4 worm cellular contexts compared by ENCODE assay signal in the genomic region with DNA sequence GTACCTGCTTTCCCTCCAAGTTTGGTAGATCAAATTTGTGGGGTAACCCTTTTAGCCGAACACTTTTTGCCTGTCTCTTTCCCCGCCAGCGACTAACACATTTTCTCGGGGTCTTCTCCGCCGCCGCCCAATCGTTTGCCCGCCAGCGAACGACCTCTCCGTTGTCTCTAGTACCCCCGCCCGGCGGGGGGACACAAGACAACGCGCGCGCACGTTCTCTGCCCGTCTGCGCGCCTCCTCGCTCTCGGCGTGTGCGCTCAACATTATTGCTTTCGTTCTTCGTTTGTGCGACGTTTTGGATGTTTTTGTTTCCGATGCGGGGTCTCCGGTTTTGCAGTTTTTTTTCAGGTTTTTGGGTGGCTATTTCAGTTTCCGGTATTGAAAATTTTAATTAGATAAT.
A peak's percentile ranks its signal among the peaks of the same experiment; 100 is the strongest.
TF ChIP-seq lines count a peak whose summit lies in the region.

No protein-coding gene starts in this region.

TF ChIP-seq in whole organism, L2 larva, 48 proteins besides CTCF, POLR2A, EP300 and RAD21:
- TF ChIP-seq crh-2 (tag; optimal IDR thresholded peaks at IDR 0.05; lab: Kevin White, UChicago) (peak; percentile 17), C34F6.9 (tag; optimal IDR thresholded peaks at IDR 0.05; lab: Kevin White, UChicago) (peak; percentile 35), zag-1 (tag; optimal IDR thresholded peaks at IDR 0.05; lab: Kevin White, UChicago) (no peak), unc-55 (GFP tag; optimal IDR thresholded peaks at IDR 0.05; lab: Kevin White, UChicago) (peak; percentile 25), nhr-129 (tag; optimal IDR thresholded peaks at IDR 0.05; lab: Kevin White, UChicago) (peak; percentile 26)

TF ChIP-seq in whole organism, L4 larva, 104 proteins besides CTCF, POLR2A, EP300 and RAD21 (continues in another document):
- TF ChIP-seq tra-1 (GFP tag; IDR thresholded peaks at IDR 0.05; lab: Robert Waterston, UW) (no peak), mes-2 (tag; optimal IDR thresholded peaks at IDR 0.05; lab: Kevin White, UChicago; ENCODE audit: poor library complexity, severe bottlenecking) (peak; percentile 16), F49E8.2 (tag; optimal IDR thresholded peaks at IDR 0.05; lab: Kevin White, UChicago; ENCODE audit: borderline replicate concordance) (no peak), T20F7.1 (GFP tag; optimal IDR thresholded peaks at IDR 0.05; lab: Kevin White, UChicago) (no peak), F44E2.7 (GFP tag; IDR thresholded peaks at IDR 0.05; lab: Robert Waterston, UW) (no peak), egl-43 (GFP tag; IDR thresholded peaks at IDR 0.05; lab: Robert Waterston, UW) (peak; percentile 50; the same call in 1 of the 2 replicates), unc-62 (GFP tag; optimal IDR thresholded peaks at IDR 0.05 in 1 of 2; lab: Kevin White, UChicago) (no peak), unc-62 (tag; optimal IDR thresholded peaks at IDR 0.05; lab: Kevin White, UChicago) (no peak), F10B5.3 (tag; optimal IDR thresholded peaks at IDR 0.05; lab: Kevin White, UChicago) (no peak), madf-5 (GFP tag; IDR thresholded peaks at IDR 0.05; lab: Robert Waterston, UW) (no peak), mep-1 (tag; optimal IDR thresholded peaks at IDR 0.05; lab: Kevin White, UChicago) (no peak), set-16 (GFP tag; IDR thresholded peaks at IDR 0.05; lab: Robert Waterston, UW) (peak; percentile 94), hif-1 (tag; optimal IDR thresholded peaks at IDR 0.05; lab: Kevin White, UChicago) (peak in 1 of 2 experiments; percentile 5), nhr-28 (tag; optimal IDR thresholded peaks at IDR 0.05; lab: Kevin White, UChicago) (peak; percentile 5), ztf-7 (tag; optimal IDR thresholded peaks at IDR 0.05; lab: Kevin White, UChicago) (no peak), Y75B8A.6 (GFP tag; IDR thresholded peaks at IDR 0.05; lab: Robert Waterston, UW) (no peak), rbr-2 (tag; optimal IDR thresholded peaks at IDR 0.05; lab: Kevin White, UChicago) (peak; percentile 49), ZK337.2 (GFP tag; IDR thresholded peaks at IDR 0.05; lab: Robert Waterston, UW) (no peak), mxl-3 (GFP tag; optimal IDR thresholded peaks at IDR 0.05; lab: Kevin White, UChicago) (peak; percentile 33), nhr-10 (tag; optimal IDR thresholded peaks at IDR 0.05; lab: Kevin White, UChicago) (no peak), mdl-1 (tag; optimal IDR thresholded peaks at IDR 0.05; lab: Kevin White, UChicago) (peak in 1 of 2 experiments; percentile 51), nhr-11 (tag; optimal IDR thresholded peaks at IDR 0.05; lab: Kevin White, UChicago) (no peak), duxl-1 (tag; optimal IDR thresholded peaks at IDR 0.05; lab: Kevin White, UChicago; ENCODE audit: poor library complexity) (no peak), cey-2 (tag; optimal IDR thresholded peaks at IDR 0.05; lab: Kevin White, UChicago; ENCODE audit: borderline replicate concordance, insufficient read depth) (no peak), nhr-111 (GFP tag; optimal IDR thresholded peaks at IDR 0.05; lab: Kevin White, UChicago) (no peak), hlh-30 (tag; optimal IDR thresholded peaks at IDR 0.05; lab: Kevin White, UChicago; ENCODE audit: insufficient read depth) (peak; percentile 74)

TF ChIP-seq in whole organism, late embryonic, 69 proteins besides CTCF, POLR2A, EP300 and RAD21 (continues in another document):
- TF ChIP-seq lim-6 (tag; optimal IDR thresholded peaks at IDR 0.05; lab: Kevin White, UChicago) (no peak), nhr-11 (tag; optimal IDR thresholded peaks at IDR 0.05; lab: Kevin White, UChicago) (no peak), ahr-1 (tag; optimal IDR thresholded peaks at IDR 0.05; lab: Kevin White, UChicago) (no peak), unc-55 (GFP tag; optimal IDR thresholded peaks at IDR 0.05; lab: Kevin White, UChicago) (no peak), eyg-1 (tag; optimal IDR thresholded peaks at IDR 0.05; lab: Kevin White, UChicago) (no peak), pag-3 (tag; optimal IDR thresholded peaks at IDR 0.05; lab: Kevin White, UChicago; ENCODE audit: borderline replicate concordance) (no peak), tbx-2 (tag; optimal IDR thresholded peaks at IDR 0.05; lab: Kevin White, UChicago) (peak; percentile 60), T23F11.4 (GFP tag; optimal IDR thresholded peaks at IDR 0.05; lab: Kevin White, UChicago) (no peak), ttx-3 (tag; optimal IDR thresholded peaks at IDR 0.05; lab: Kevin White, UChicago) (no peak), ceh-45 (GFP tag; IDR thresholded peaks at IDR 0.05; lab: Robert Waterston, UW) (no peak), hlh-13 (GFP tag; optimal IDR thresholded peaks at IDR 0.05; lab: Kevin White, UChicago) (no peak), dmd-4 (tag; optimal IDR thresholded peaks at IDR 0.05; lab: Kevin White, UChicago; ENCODE audit: borderline replicate concordance) (no peak), ceh-48 (tag; optimal IDR thresholded peaks at IDR 0.05; lab: Kevin White, UChicago) (no peak), elt-2 (tag; optimal IDR thresholded peaks at IDR 0.05; lab: Kevin White, UChicago) (no peak), npax-4 (tag; optimal IDR thresholded peaks at IDR 0.05; lab: Kevin White, UChicago) (no peak), ets-4 (tag; optimal IDR thresholded peaks at IDR 0.05; lab: Kevin White, UChicago) (no peak), F13H6.1 (tag; optimal IDR thresholded peaks at IDR 0.05; lab: Kevin White, UChicago) (no peak), pax-1 (tag; optimal IDR thresholded peaks at IDR 0.05; lab: Kevin White, UChicago) (no peak), K09A11.1 (tag; optimal IDR thresholded peaks at IDR 0.05; lab: Kevin White, UChicago; ENCODE audit: insufficient read depth) (no peak), mec-3 (tag; optimal IDR thresholded peaks at IDR 0.05; lab: Kevin White, UChicago; ENCODE audit: borderline replicate concordance) (no peak), sox-4 (tag; optimal IDR thresholded peaks at IDR 0.05; lab: Kevin White, UChicago) (peak; percentile 25), ref-2 (tag; optimal IDR thresholded peaks at IDR 0.05; lab: Kevin White, UChicago) (peak; percentile 53), ceh-30 (tag; optimal IDR thresholded peaks at IDR 0.05; lab: Kevin White, UChicago) (no peak), che-1 (tag; optimal IDR thresholded peaks at IDR 0.05; lab: Kevin White, UChicago) (no peak), lin-11 (tag; optimal IDR thresholded peaks at IDR 0.05; lab: Kevin White, UChicago) (no peak), fkh-6 (tag; optimal IDR thresholded peaks at IDR 0.05; lab: Kevin White, UChicago) (peak; percentile 48), ceh-31 (tag; optimal IDR thresholded peaks at IDR 0.05; lab: Kevin White, UChicago) (peak; percentile 53), hlh-30 (tag; optimal IDR thresholded peaks at IDR 0.05; lab: Kevin White, UChicago; ENCODE audit: insufficient read depth) (peak; percentile 67), syd-9 (tag; optimal IDR thresholded peaks at IDR 0.05; lab: Kevin White, UChicago) (no peak), sdc-2 (tag; optimal IDR thresholded peaks at IDR 0.05; lab: Kevin White, UChicago) (peak; percentile 43)

TF ChIP-seq in whole organism, mixed stage, embryonic, 35 proteins besides CTCF, POLR2A, EP300 and RAD21:
- no peak for TF ChIP-seq nhr-237 (tag; optimal IDR thresholded peaks at IDR 0.05; lab: Kevin White, UChicago)
- TF ChIP-seq nhr-2 (tag; optimal IDR thresholded peaks at IDR 0.05; lab: Kevin White, UChicago), result peak; percentile 15
- peak; percentile 41 for TF ChIP-seq mls-2 (tag; optimal IDR thresholded peaks at IDR 0.05; lab: Kevin White, UChicago)
- TF ChIP-seq hlh-1 (tag; optimal IDR thresholded peaks at IDR 0.05; lab: Kevin White, UChicago), result no peak
- TF ChIP-seq lin-13 (tag; optimal IDR thresholded peaks at IDR 0.05; lab: Kevin White, UChicago), result peak; percentile 14
- TF ChIP-seq ceh-43 (GFP tag; optimal IDR thresholded peaks at IDR 0.05; lab: Kevin White, UChicago), result no peak
- TF ChIP-seq nhr-76 (tag; optimal IDR thresholded peaks at IDR 0.05; lab: Kevin White, UChicago), result no peak
- TF ChIP-seq ham-2 (GFP tag; optimal IDR thresholded peaks at IDR 0.05; lab: Kevin White, UChicago), result peak; percentile 39
TF ChIP-seq in whole organism, mixed stage, embryonic: peak in this region for 4.
